Fruit fly (Drosophila melanogaster): ENCODE measurements around the gene ChLD3.

The ChLD3 gene

dm6 chr2L:16709693-16710092 is 29.0 kb upstream of the ChLD3 start (continued):
- TF ChIP-seq Myb (GFP tag; optimal IDR thresholded peaks at IDR 0.05) (no peak), ap (GFP tag; IDR thresholded peaks at IDR 0.05) (peak; percentile 63), seq (GFP tag; IDR thresholded peaks at IDR 0.05) (peak; percentile 75), CG14050 (GFP tag; IDR thresholded peaks at IDR 0.05) (peak; percentile 70), CG12071 (GFP tag; optimal IDR thresholded peaks at IDR 0.05) (no peak), en (GFP tag; optimal IDR thresholded peaks at IDR 0.05) (no peak), CG2129 (GFP tag; IDR thresholded peaks at IDR 0.05; ENCODE audit: partially characterized antibody) (no peak), CTCF (GFP tag; optimal IDR thresholded peaks at IDR 0.05) (no peak), ranshi (GFP tag; IDR thresholded peaks at IDR 0.05) (peak; percentile 87), mirr (GFP tag; optimal IDR thresholded peaks at IDR 0.05) (no peak), br (optimal IDR thresholded peaks at IDR 0.05) (no peak), stc (GFP tag; IDR thresholded peaks at IDR 0.05) (no peak), E2f2 (GFP tag; IDR thresholded peaks at IDR 0.05) (peak; percentile 58; the same call in 1 of the 2 replicates), CG2712 (tag; optimal IDR thresholded peaks at IDR 0.05) (no peak), ase (GFP tag; IDR thresholded peaks at IDR 0.05) (no peak), onecut (GFP tag; IDR thresholded peaks at IDR 0.05) (peak; percentile 69), CG8765 (GFP tag; IDR thresholded peaks at IDR 0.05) (no peak), CG18599 (GFP tag; optimal IDR thresholded peaks at IDR 0.05) (no peak), slou (GFP tag; optimal IDR thresholded peaks at IDR 0.05) (no peak), CG3726 (GFP tag; IDR thresholded peaks at IDR 0.05) (no peak), Doc3 (GFP tag; IDR thresholded peaks at IDR 0.05; ENCODE audit: partially characterized antibody) (no peak), chn (GFP tag; optimal IDR thresholded peaks at IDR 0.05) (peak; percentile 18), Hr39 (optimal IDR thresholded peaks at IDR 0.05) (no peak), CG16779 (GFP tag; IDR thresholded peaks at IDR 0.05) (no peak), CG10979 (tag; optimal IDR thresholded peaks at IDR 0.05) (peak; percentile 50), CG9932 (GFP tag; IDR thresholded peaks at IDR 0.05) (peak; percentile 74), H2.0 (GFP tag; IDR thresholded peaks at IDR 0.05) (peak; percentile 80), wek (GFP tag; optimal IDR thresholded peaks at IDR 0.05) (no peak), toy (GFP tag; IDR thresholded peaks at IDR 0.05) (no peak), CG12219 (GFP tag; optimal IDR thresholded peaks at IDR 0.05) (peak; percentile 67), CG18764 (GFP tag; optimal IDR thresholded peaks at IDR 0.05) (no peak), Ssrp (tag; optimal IDR thresholded peaks at IDR 0.05) (peak; percentile 72), phol (tag; optimal IDR thresholded peaks at IDR 0.05) (no peak), sob (GFP tag; IDR thresholded peaks at IDR 0.05) (peak; percentile 89), HLH3B (GFP tag; IDR thresholded peaks at IDR 0.05) (peak; percentile 85), zen (tag; optimal IDR thresholded peaks at IDR 0.05) (no peak), lmd (GFP tag; IDR thresholded peaks at IDR 0.05) (peak; percentile 81), CG6813 (GFP tag; optimal IDR thresholded peaks at IDR 0.05) (no peak), Sry-δ (GFP tag; optimal IDR thresholded peaks at IDR 0.05) (no peak), NC2α (GFP tag; optimal IDR thresholded peaks at IDR 0.05) (no peak), fd64A (GFP tag; optimal IDR thresholded peaks at IDR 0.05) (no peak), CG12391 (tag; optimal IDR thresholded peaks at IDR 0.05) (peak; percentile 85), bigmax (GFP tag; optimal IDR thresholded peaks at IDR 0.05) (no peak), org-1 (GFP tag; optimal IDR thresholded peaks at IDR 0.05) (peak; percentile 67), CG4730 (GFP tag; IDR thresholded peaks at IDR 0.05) (no peak), CG1529 (GFP tag; optimal IDR thresholded peaks at IDR 0.05) (peak; percentile 49), CG8281 (tag; optimal IDR thresholded peaks at IDR 0.05) (no peak), HLH54F (GFP tag; optimal IDR thresholded peaks at IDR 0.05) (peak; percentile 16), CG11456 (GFP tag; IDR thresholded peaks at IDR 0.05) (peak; percentile 61; the same call in 2 of the 3 replicates), vfl (GFP tag; optimal IDR thresholded peaks at IDR 0.05) (no peak), knrl (GFP tag; IDR thresholded peaks at IDR 0.05; ENCODE audit: partially characterized antibody) (no peak), slp2 (GFP tag; optimal IDR thresholded peaks at IDR 0.05) (no peak), CG3995 (GFP tag; optimal IDR thresholded peaks at IDR 0.05) (no peak), CG14014 (GFP tag; IDR thresholded peaks at IDR 0.05) (peak; percentile 88)

Data from whole organism, embryonic.